Worm (Caenorhabditis elegans): Measurements from ENCODE around the gene sec-20.

- TF ChIP-seq him-1 (tag; optimal IDR thresholded peaks at IDR 0.05) (no peak), dao-5 (tag; optimal IDR thresholded peaks at IDR 0.05) (no peak), W03F9.2 (tag; optimal IDR thresholded peaks at IDR 0.05) (no peak)
Observed at ce11 chrIII:159665-160064, 32.2 kb upstream of the sec-20 start.

All from whole organism, L4/young adult.